Fruit fly (Drosophila melanogaster): Measurements from ENCODE around the gene ABCB7.

ABCB7 gene

dm6 chr3L:1586266-1587054, 31.8 kb upstream of the ABCB7 start:
- TF ChIP-seq Mio (GFP tag; optimal IDR thresholded peaks at IDR 0.05) (no peak), dmrt93B (GFP tag; optimal IDR thresholded peaks at IDR 0.05) (no peak), Jra (GFP tag; optimal IDR thresholded peaks at IDR 0.05) (peak; percentile 76), lola (GFP tag; optimal IDR thresholded peaks at IDR 0.05) (no peak), sv (GFP tag; optimal IDR thresholded peaks at IDR 0.05) (no peak), Sp1 (GFP tag; optimal IDR thresholded peaks at IDR 0.05) (peak; percentile 37), woc (GFP tag; optimal IDR thresholded peaks at IDR 0.05) (no peak), Dif (GFP tag; optimal IDR thresholded peaks at IDR 0.05; ENCODE audit: partially characterized antibody) (peak; percentile 99), Rel (GFP tag; optimal IDR thresholded peaks at IDR 0.05) (peak; percentile 64), Rel (tag; optimal IDR thresholded peaks at IDR 0.05) (peak; percentile 10), jim (GFP tag; optimal IDR thresholded peaks at IDR 0.05) (no peak), sage (GFP tag; optimal IDR thresholded peaks at IDR 0.05) (peak; percentile 74), pan (optimal IDR thresholded peaks at IDR 0.05) (no peak), usp (GFP tag; optimal IDR thresholded peaks at IDR 0.05) (no peak), Abd-B (GFP tag; optimal IDR thresholded peaks at IDR 0.05) (no peak), HLH106 (tag; optimal IDR thresholded peaks at IDR 0.05) (no peak), Hnf4 (GFP tag; optimal IDR thresholded peaks at IDR 0.05) (peak; percentile 35), Vsx2 (GFP tag; optimal IDR thresholded peaks at IDR 0.05; ENCODE audit: partially characterized antibody) (peak; percentile 95), dsf (GFP tag; optimal IDR thresholded peaks at IDR 0.05; ENCODE audit: borderline replicate concordance) (no peak), dl (GFP tag; optimal IDR thresholded peaks at IDR 0.05; ENCODE audit: insufficient read depth in 1 of 2, partially characterized antibody in 2 of 2) (peak; percentile 96 to 98), h (GFP tag; optimal IDR thresholded peaks at IDR 0.05) (peak; percentile 90), br (GFP tag; optimal IDR thresholded peaks at IDR 0.05) (peak; percentile 49), CrebA (GFP tag; optimal IDR thresholded peaks at IDR 0.05; ENCODE audit: borderline replicate concordance) (peak; percentile 86), CG9705 (GFP tag; optimal IDR thresholded peaks at IDR 0.05) (no peak), Hr78 (GFP tag; optimal IDR thresholded peaks at IDR 0.05) (no peak), psq (GFP tag; optimal IDR thresholded peaks at IDR 0.05) (peak; percentile 41), N (GFP tag; optimal IDR thresholded peaks at IDR 0.05) (no peak), CG32264 (GFP tag; optimal IDR thresholded peaks at IDR 0.05) (peak; percentile 45), GATAd (GFP tag; optimal IDR thresholded peaks at IDR 0.05) (no peak), Dfd (GFP tag; optimal IDR thresholded peaks at IDR 0.05) (no peak), brk (GFP tag; optimal IDR thresholded peaks at IDR 0.05) (peak; percentile 42), fru (GFP tag; optimal IDR thresholded peaks at IDR 0.05) (peak; percentile 48), foxo (GFP tag; optimal IDR thresholded peaks at IDR 0.05) (peak in 1 of 2 experiments; percentile 48), Myc (optimal IDR thresholded peaks at IDR 0.05) (no peak), ey (GFP tag; optimal IDR thresholded peaks at IDR 0.05) (no peak), tai (GFP tag; optimal IDR thresholded peaks at IDR 0.05) (no peak), Hr83 (GFP tag; optimal IDR thresholded peaks at IDR 0.05; ENCODE audit: poor library complexity, severe bottlenecking) (peak; percentile 82), OdsH (GFP tag; optimal IDR thresholded peaks at IDR 0.05) (no peak), rgr (GFP tag; optimal IDR thresholded peaks at IDR 0.05) (peak; percentile 44)

dm6 chr3L:1587140-1587849, 30.9 kb upstream of the ABCB7 start:
- TF ChIP-seq CG9705 (GFP tag; optimal IDR thresholded peaks at IDR 0.05) (peak; percentile 45), sage (GFP tag; optimal IDR thresholded peaks at IDR 0.05) (no peak), Jra (GFP tag; optimal IDR thresholded peaks at IDR 0.05) (no peak), Abd-B (GFP tag; optimal IDR thresholded peaks at IDR 0.05) (no peak), Hr83 (GFP tag; optimal IDR thresholded peaks at IDR 0.05; ENCODE audit: poor library complexity, severe bottlenecking) (no peak), HLH106 (tag; optimal IDR thresholded peaks at IDR 0.05) (peak; percentile 69), CG32264 (GFP tag; optimal IDR thresholded peaks at IDR 0.05) (no peak), foxo (GFP tag; optimal IDR thresholded peaks at IDR 0.05) (peak in 1 of 2 experiments; percentile 80), br (GFP tag; optimal IDR thresholded peaks at IDR 0.05) (peak; percentile 66), rgr (GFP tag; optimal IDR thresholded peaks at IDR 0.05) (peak; percentile 69), tai (GFP tag; optimal IDR thresholded peaks at IDR 0.05) (no peak), ey (GFP tag; optimal IDR thresholded peaks at IDR 0.05) (peak; percentile 70), dmrt93B (GFP tag; optimal IDR thresholded peaks at IDR 0.05) (peak; percentile 46), fru (GFP tag; optimal IDR thresholded peaks at IDR 0.05) (peak; percentile 67), psq (GFP tag; optimal IDR thresholded peaks at IDR 0.05) (peak; percentile 43), Sp1 (GFP tag; optimal IDR thresholded peaks at IDR 0.05) (peak; percentile 60), h (GFP tag; optimal IDR thresholded peaks at IDR 0.05) (peak; percentile 75), Hnf4 (GFP tag; optimal IDR thresholded peaks at IDR 0.05) (peak; percentile 59), OdsH (GFP tag; optimal IDR thresholded peaks at IDR 0.05) (peak; percentile 65), N (GFP tag; optimal IDR thresholded peaks at IDR 0.05) (no peak), woc (GFP tag; optimal IDR thresholded peaks at IDR 0.05) (peak; percentile 14), sv (GFP tag; optimal IDR thresholded peaks at IDR 0.05) (peak; percentile 74)

Data from whole organism, wandering third instar larva.